Fruit fly (Drosophila melanogaster) whole organism, pupa: ENCODE results near the gene CG9135.

Source experiments
- CG10348 ChIP-seq: fragments of 200-800 bp; sonication (Bioruptor generic); IDR thresholded peaks from 2 replicates; pipeline ENCODE4 v1.3.6; 2022; ENCODE audit warnings: missing biosample characterization, missing genetic modification characterization
- CG12605 ChIP-seq: fragments of 200-800 bp; sonication (Bioruptor generic); IDR thresholded peaks from 2 replicates; pipeline ENCODE4 v1.3.6; 2022; ENCODE audit warnings: missing biosample characterization, missing genetic modification characterization
- CG13204 ChIP-seq: fragments of 200-800 bp; sonication (Bioruptor generic); optimal IDR thresholded peaks from 2 replicates; lab custom pipeline; 2018; ENCODE audit warnings: missing biosample characterization, mild to moderate bottlenecking, missing genetic modification characterization, moderate library complexity
- CG14655 ChIP-seq: fragments of 200-800 bp; sonication (Bioruptor generic); optimal IDR thresholded peaks from 3 replicates; lab custom pipeline; 2017; ENCODE audit warnings: mild to moderate bottlenecking, missing biosample characterization, missing genetic modification reagents, missing genetic modification characterization
- CG15710 ChIP-seq: fragments of 200-800 bp; sonication (Bioruptor generic); optimal IDR thresholded peaks from 2 replicates; lab custom pipeline; 2018; ENCODE audit warnings: missing biosample characterization, mild to moderate bottlenecking, missing genetic modification characterization, moderate library complexity
- CG17806 ChIP-seq: fragments of 200-800 bp; sonication (Bioruptor generic); optimal IDR thresholded peaks from 2 replicates; lab custom pipeline; 2018; ENCODE audit warnings: missing biosample characterization, mild to moderate bottlenecking, missing genetic modification characterization, moderate library complexity
- CG32121 ChIP-seq: fragments of 200-800 bp; sonication (Bioruptor generic); IDR thresholded peaks from 2 replicates; pipeline ENCODE4 v1.3.6; 2022; ENCODE audit warnings: missing biosample characterization, missing genetic modification characterization
- CG34367 ChIP-seq: fragments of 200-800 bp; sonication (Bioruptor generic); optimal IDR thresholded peaks from 2 replicates; lab custom pipeline; 2018; ENCODE audit warnings: missing biosample characterization, mild to moderate bottlenecking, missing genetic modification characterization
- CG8159 ChIP-seq: fragments of 200-800 bp; sonication (Bioruptor generic); optimal IDR thresholded peaks from 3 replicates; lab custom pipeline; 2018; ENCODE audit warnings: missing biosample characterization, mild to moderate bottlenecking, missing genetic modification characterization, moderate library complexity
- CG8301 ChIP-seq: fragments of 200-800 bp; sonication (Bioruptor generic); optimal IDR thresholded peaks from 2 replicates; lab custom pipeline; 2018; ENCODE audit warnings: missing biosample characterization, mild to moderate bottlenecking, missing genetic modification characterization
- CG9948 ChIP-seq: fragments of 200-800 bp; sonication (Bioruptor generic); optimal IDR thresholded peaks from 2 replicates; lab custom pipeline; 2018; ENCODE audit warnings: missing biosample characterization, mild to moderate bottlenecking, missing genetic modification characterization, moderate library complexity
- D1 ChIP-seq: fragments of 200-800 bp; sonication (Bioruptor generic); optimal IDR thresholded peaks from 2 replicates; lab custom pipeline; 2018; ENCODE audit warnings: missing biosample characterization, mild to moderate bottlenecking, missing genetic modification characterization, moderate library complexity
- EcR ChIP-seq: fragments of 200-800 bp; sonication (Bioruptor generic); optimal IDR thresholded peaks from 3 replicates; lab custom pipeline; 2019; ENCODE audit warnings: missing biosample characterization, missing genetic modification characterization, mild to moderate bottlenecking, moderate library complexity, missing genetic modification reagents
- Ets98B ChIP-seq: fragments of 200-800 bp; sonication (Bioruptor generic); IDR thresholded peaks from 2 replicates; pipeline ENCODE4 v1.3.6; 2022; ENCODE audit warnings: missing biosample characterization, missing genetic modification characterization
- Pif1A ChIP-seq: fragments of 200-800 bp; sonication (Bioruptor generic); optimal IDR thresholded peaks from 3 replicates; lab custom pipeline; 2016; ENCODE audit warnings: missing biosample characterization, missing genetic modification characterization
- Pif1B ChIP-seq: fragments of 200-800 bp; sonication (Bioruptor generic); optimal IDR thresholded peaks from 3 replicates; lab custom pipeline; 2016; ENCODE audit warnings: missing biosample characterization, missing genetic modification characterization
- Snoo ChIP-seq: fragments of 200-800 bp; sonication (Bioruptor generic); optimal IDR thresholded peaks from 3 replicates; lab custom pipeline; 2017; ENCODE audit warnings: missing biosample characterization, mild to moderate bottlenecking, missing genetic modification characterization, inconsistent platforms
- fd96Ca ChIP-seq: fragments of 200-800 bp; sonication (Bioruptor generic); IDR thresholded peaks from 3 replicates; pipeline ENCODE4 v1.3.6; 2022; ENCODE audit warnings: missing biosample characterization, missing genetic modification characterization
- gl ChIP-seq: fragments of 200-800 bp; sonication (Bioruptor generic); optimal IDR thresholded peaks from 2 replicates; lab custom pipeline; 2018; ENCODE audit warnings: missing biosample characterization, mild to moderate bottlenecking, missing genetic modification characterization
- rn ChIP-seq: fragments of 200-800 bp; sonication (Bioruptor generic); IDR thresholded peaks from 2 replicates; pipeline ENCODE4 v1.3.6; 2022; ENCODE audit warnings: missing biosample characterization, missing genetic modification characterization

Gene CG9135

DNA sequence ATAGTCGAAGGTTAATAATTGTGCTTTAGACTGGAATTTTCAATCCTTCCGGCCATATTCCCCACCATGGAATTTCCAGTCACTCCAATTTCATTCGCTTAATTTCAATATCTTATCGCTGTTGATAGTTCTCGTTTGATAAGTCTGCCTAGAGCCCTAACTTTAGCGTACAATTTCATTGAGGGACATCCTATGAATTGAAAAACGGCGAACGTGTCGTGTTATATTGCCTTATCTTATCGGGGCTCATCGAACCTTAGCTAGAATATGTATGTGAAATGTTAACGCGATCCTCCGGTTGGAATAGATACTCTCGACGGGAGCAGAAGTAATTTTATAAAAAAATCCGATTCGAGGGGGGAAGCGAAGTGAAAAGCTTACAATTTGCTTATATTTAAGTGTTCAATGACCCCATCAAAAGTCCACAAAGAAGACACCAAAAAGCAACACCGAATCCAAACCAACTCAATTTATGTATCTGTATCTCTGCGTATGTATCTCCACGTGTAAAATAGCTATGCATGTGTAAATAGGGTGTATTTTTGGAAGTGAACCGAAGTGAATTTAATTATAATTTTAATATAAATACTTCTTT, 39.1 kb downstream of the CG9135 start:
- TF ChIP-seq CG15710 (tag; lab: Kevin White, UChicago): no peak
- TF ChIP-seq EcR: no peak
- TF ChIP-seq CG8159 (tag; lab: Kevin White, UChicago): no peak
- TF ChIP-seq, all 21 proteins: peak for 0

- TF ChIP-seq Ets98B (GFP tag; lab: Robert Waterston, UW) (no peak), CG32121 (GFP tag; lab: Robert Waterston, UW) (no peak), CG9948 (no peak), D1 (tag; lab: Kevin White, UChicago) (no peak), CG8159 (tag; lab: Kevin White, UChicago) (no peak), Pif1A (GFP tag; lab: Kevin White, UChicago) (no peak), fd96Ca (GFP tag; lab: Robert Waterston, UW) (no peak), EcR (no peak), CG10348 (GFP tag; lab: Robert Waterston, UW) (no peak), CG34367 (tag; lab: Kevin White, UChicago) (no peak), CG13204 (GFP tag; lab: Kevin White, UChicago) (no peak)
Measured at dm6 chr2L:6090365-6090764, 39.8 kb downstream of the CG9135 start.

- TF ChIP-seq CG12605 (GFP tag; lab: Robert Waterston, UW) (no peak), CG10348 (GFP tag; lab: Robert Waterston, UW) (no peak), D1 (tag; lab: Kevin White, UChicago) (no peak), Pif1B (GFP tag; lab: Kevin White, UChicago) (no peak), CG34367 (tag; lab: Kevin White, UChicago) (no peak), Snoo (tag; lab: Kevin White, UChicago) (no peak), CG8159 (tag; lab: Kevin White, UChicago) (no peak), EcR (no peak), Pif1A (GFP tag; lab: Kevin White, UChicago) (no peak), gl (tag; lab: Kevin White, UChicago) (no peak), CG13204 (GFP tag; lab: Kevin White, UChicago) (no peak), CG15710 (tag; lab: Kevin White, UChicago) (no peak), CG32121 (GFP tag; lab: Robert Waterston, UW) (no peak)
- TF ChIP-seq, all 21 proteins: peak for 0
Measured at dm6 chr2L:6090786-6091716, 40.5 kb downstream of the CG9135 start, which contains the start of gene CG45075. CG45075 (plus strand) TSS chr2L:6091412.

DNA sequence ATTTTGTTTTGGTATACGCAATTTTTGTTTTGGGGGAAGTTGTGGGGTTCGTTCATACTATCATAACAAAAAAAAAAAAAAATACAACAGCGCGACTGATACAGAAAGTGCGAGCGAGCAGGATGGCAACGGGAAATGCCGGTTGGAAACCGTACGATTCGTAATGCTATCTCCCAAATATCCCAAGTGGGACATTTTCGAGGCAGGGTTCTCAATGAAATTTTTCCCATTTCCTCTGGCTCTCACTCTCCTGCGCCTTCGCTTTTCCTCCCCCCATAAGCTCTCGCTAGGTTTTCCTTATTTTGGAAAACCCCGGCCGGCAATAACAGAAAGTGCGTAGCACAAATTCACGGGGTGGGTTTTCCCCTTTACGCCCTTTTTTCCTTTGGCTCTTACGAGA, 41.7 kb downstream of the CG9135 start:
- TF ChIP-seq CG13204 (GFP tag; lab: Kevin White, UChicago) (no peak), CG8301 (tag; lab: Kevin White, UChicago) (no peak), CG15710 (tag; lab: Kevin White, UChicago) (no peak), gl (tag; lab: Kevin White, UChicago) (no peak), CG32121 (GFP tag; lab: Robert Waterston, UW) (no peak), CG34367 (tag; lab: Kevin White, UChicago) (no peak)
- TF ChIP-seq, all 21 proteins: peak for 0

DNA sequence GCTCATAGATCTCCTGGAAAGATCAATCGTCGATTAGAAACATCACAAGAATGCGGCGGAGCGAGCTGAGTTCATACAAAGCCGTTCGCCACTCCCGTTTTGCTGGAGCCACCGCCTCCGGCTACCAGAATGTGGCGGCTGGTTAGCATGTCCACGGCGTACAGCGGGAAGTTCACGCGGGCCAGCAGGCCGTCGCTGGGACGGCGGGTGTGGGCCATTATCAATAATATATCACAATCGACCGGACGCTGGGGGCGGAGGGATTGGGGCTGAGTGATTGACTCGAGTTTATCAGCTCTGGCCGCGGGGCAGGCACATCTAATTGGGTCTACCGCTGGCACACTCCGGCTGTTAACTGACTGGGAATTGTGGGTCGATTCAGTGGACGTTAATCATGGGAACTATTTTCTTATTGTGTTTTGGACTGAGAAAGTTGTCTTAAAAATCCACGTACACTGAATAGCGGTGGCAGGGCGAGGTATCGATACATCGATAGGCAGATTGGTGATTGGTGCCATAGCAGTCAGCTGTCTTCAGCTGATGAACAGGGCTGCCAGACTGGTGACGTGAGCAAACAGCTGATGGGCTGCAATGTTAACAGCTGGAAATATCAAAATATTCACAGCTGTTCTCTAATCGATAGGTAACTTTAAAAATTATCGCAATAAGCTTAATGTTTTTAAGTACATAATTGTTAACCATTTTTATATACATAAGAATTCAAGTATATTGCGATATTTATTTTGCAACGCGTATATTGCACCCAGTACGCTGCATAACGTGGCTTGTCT, 48.1 kb downstream of the CG9135 start, which contains the start of gene CG9175:
Gene CG9175, minus strand, starts transcription at position 488 of the 791 bp plus-strand sequence.
- TF ChIP-seq gl (tag; lab: Kevin White, UChicago): no peak
- no peak for TF ChIP-seq CG8159 (tag; lab: Kevin White, UChicago)
- TF ChIP-seq Pif1A (GFP tag; lab: Kevin White, UChicago): no peak
- no peak for TF ChIP-seq CG10348 (GFP tag; lab: Robert Waterston, UW)
- TF ChIP-seq CG32121 (GFP tag; lab: Robert Waterston, UW): no peak
- TF ChIP-seq CG15710 (tag; lab: Kevin White, UChicago): no peak
- TF ChIP-seq CG34367 (tag; lab: Kevin White, UChicago): no peak
- no peak for TF ChIP-seq CG9948
- TF ChIP-seq CG13204 (GFP tag; lab: Kevin White, UChicago): no peak
- no peak for TF ChIP-seq D1 (tag; lab: Kevin White, UChicago)
- TF ChIP-seq CG8301 (tag; lab: Kevin White, UChicago): no peak
- TF ChIP-seq CG14655 (GFP tag; lab: Kevin White, UChicago): no peak
- TF ChIP-seq, all 21 proteins: peak for 0

- no peak for TF ChIP-seq CG17806 (tag; lab: Kevin White, UChicago)
- TF ChIP-seq D1 (tag; lab: Kevin White, UChicago): no peak
- no peak for TF ChIP-seq CG15710 (tag; lab: Kevin White, UChicago)
- TF ChIP-seq CG34367 (tag; lab: Kevin White, UChicago): no peak
- no peak for TF ChIP-seq Ets98B (GFP tag; lab: Robert Waterston, UW)
- TF ChIP-seq CG14655 (GFP tag; lab: Kevin White, UChicago): no peak
- no peak for TF ChIP-seq CG12605 (GFP tag; lab: Robert Waterston, UW)
- no peak for TF ChIP-seq CG8301 (tag; lab: Kevin White, UChicago)
- TF ChIP-seq CG10348 (GFP tag; lab: Robert Waterston, UW): no peak
- no peak for TF ChIP-seq CG8159 (tag; lab: Kevin White, UChicago)
- no peak for TF ChIP-seq EcR
- no peak for TF ChIP-seq gl (tag; lab: Kevin White, UChicago)
- no peak for TF ChIP-seq Pif1B (GFP tag; lab: Kevin White, UChicago)
- TF ChIP-seq rn: no peak
- TF ChIP-seq CG9948: no peak
- TF ChIP-seq Snoo (tag; lab: Kevin White, UChicago): no peak
- no peak for TF ChIP-seq CG13204 (GFP tag; lab: Kevin White, UChicago)
Measured at dm6 chr2L:6099270-6099644, 48.7 kb downstream of the CG9135 start.
